Worm (Caenorhabditis elegans): ENCODE measurements around the gene T22B2.1.
A peak's percentile ranks its signal among the peaks of the same experiment; 100 is the strongest.

T22B2.1 gene

ce11 chrX:3943213-3943612 lies 17.3 kb downstream of the T22B2.1 start, which contains the start of gene ptp-4A2:
TSS of gene ptp-4A2 (minus strand) at chrX:3943313.
- TF ChIP-seq nhr-77 (tag; optimal IDR thresholded peaks at IDR 0.05) (no peak), egl-27 (tag; optimal IDR thresholded peaks at IDR 0.05) (no peak), skn-1 (tag; optimal IDR thresholded peaks at IDR 0.05) (no peak), nhr-11 (tag; optimal IDR thresholded peaks at IDR 0.05) (no peak), lin-39 (tag; optimal IDR thresholded peaks at IDR 0.05) (no peak), ama-1 (optimal IDR thresholded peaks at IDR 0.05) (no peak), ZK546.5 (tag; optimal IDR thresholded peaks at IDR 0.05) (no peak), Y55F3AM.14 (GFP tag; optimal IDR thresholded peaks at IDR 0.05) (no peak), gmeb-1 (tag; optimal IDR thresholded peaks at IDR 0.05) (no peak), fos-1 (tag; optimal IDR thresholded peaks at IDR 0.05) (no peak), ceh-16 (tag; optimal IDR thresholded peaks at IDR 0.05) (no peak), R02D3.7 (tag; optimal IDR thresholded peaks at IDR 0.05) (no peak), sem-4 (tag; optimal IDR thresholded peaks at IDR 0.05) (no peak), snpc-4 (tag; optimal IDR thresholded peaks at IDR 0.05) (no peak), nhr-21 (tag; optimal IDR thresholded peaks at IDR 0.05) (no peak), elt-3 (tag; optimal IDR thresholded peaks at IDR 0.05) (no peak), nhr-23 (tag; optimal IDR thresholded peaks at IDR 0.05) (no peak), peb-1 (tag; optimal IDR thresholded peaks at IDR 0.05) (no peak)

ce11 chrX:3944073-3944472 lies 18.2 kb downstream of the T22B2.1 start:
- peak; percentile 27 for TF ChIP-seq nhr-129 (tag; optimal IDR thresholded peaks at IDR 0.05)
- no peak for TF ChIP-seq lin-11 (tag; optimal IDR thresholded peaks at IDR 0.05)
- TF ChIP-seq elt-1 (tag; optimal IDR thresholded peaks at IDR 0.05), result no peak
- TF ChIP-seq fos-1 (tag; optimal IDR thresholded peaks at IDR 0.05), result peak; percentile 41
- TF ChIP-seq nhr-77 (tag; optimal IDR thresholded peaks at IDR 0.05), result no peak
- TF ChIP-seq nhr-11 (tag; optimal IDR thresholded peaks at IDR 0.05), result no peak
- no peak for TF ChIP-seq ama-1 (optimal IDR thresholded peaks at IDR 0.05)
- no peak for TF ChIP-seq R02D3.7 (tag; optimal IDR thresholded peaks at IDR 0.05)
- TF ChIP-seq F13H6.1 (tag; optimal IDR thresholded peaks at IDR 0.05), result no peak
- peak; percentile 15 for TF ChIP-seq C34F6.9 (tag; optimal IDR thresholded peaks at IDR 0.05)
- TF ChIP-seq nhr-25 (tag; optimal IDR thresholded peaks at IDR 0.05), result no peak
- TF ChIP-seq blmp-1 (tag; optimal IDR thresholded peaks at IDR 0.05; ENCODE audit: insufficient read depth), result no peak

- peak; percentile 10 for TF ChIP-seq crh-2 (tag; optimal IDR thresholded peaks at IDR 0.05)
- TF ChIP-seq unc-55 (GFP tag; optimal IDR thresholded peaks at IDR 0.05), result no peak
- peak; percentile 11 for TF ChIP-seq C34F6.9 (tag; optimal IDR thresholded peaks at IDR 0.05)
- peak; percentile 2 for TF ChIP-seq sma-9 (GFP tag; optimal IDR thresholded peaks at IDR 0.05)
- TF ChIP-seq sma-9 (tag; optimal IDR thresholded peaks at IDR 0.05), result no peak
- peak; percentile 15 for TF ChIP-seq nhr-129 (tag; optimal IDR thresholded peaks at IDR 0.05)
- TF ChIP-seq lsy-2 (tag; optimal IDR thresholded peaks at IDR 0.05), result peak in 1 of 2 experiments; percentile 29
- TF ChIP-seq fos-1 (tag; optimal IDR thresholded peaks at IDR 0.05), result no peak
These were observed 19.2 kb downstream of the T22B2.1 start for ce11 chrX:3944961-3945587.

ce11 chrX:3945681-3946080 lies 19.8 kb downstream of the T22B2.1 start:
- TF ChIP-seq nhr-23 (tag; optimal IDR thresholded peaks at IDR 0.05) (no peak), lin-39 (tag; optimal IDR thresholded peaks at IDR 0.05) (no peak), unc-62 (GFP tag; optimal IDR thresholded peaks at IDR 0.05) (no peak), mbf-1 (tag; optimal IDR thresholded peaks at IDR 0.05) (no peak), lsy-2 (tag; optimal IDR thresholded peaks at IDR 0.05) (peak in 1 of 2 experiments; percentile 12), sem-4 (tag; optimal IDR thresholded peaks at IDR 0.05) (peak; percentile 3), crh-2 (tag; optimal IDR thresholded peaks at IDR 0.05) (peak; percentile 31), ceh-82 (tag; optimal IDR thresholded peaks at IDR 0.05) (no peak), unc-39 (tag; optimal IDR thresholded peaks at IDR 0.05) (no peak), alr-1 (tag; optimal IDR thresholded peaks at IDR 0.05) (no peak), R02D3.7 (tag; optimal IDR thresholded peaks at IDR 0.05) (no peak), peb-1 (tag; optimal IDR thresholded peaks at IDR 0.05) (no peak), nhr-129 (tag; optimal IDR thresholded peaks at IDR 0.05) (peak; percentile 70), ZK546.5 (tag; optimal IDR thresholded peaks at IDR 0.05) (no peak), ztf-11 (tag; optimal IDR thresholded peaks at IDR 0.05) (no peak), C34F6.9 (tag; optimal IDR thresholded peaks at IDR 0.05) (peak; percentile 43), Y55F3AM.14 (GFP tag; optimal IDR thresholded peaks at IDR 0.05) (no peak), nhr-12 (tag; optimal IDR thresholded peaks at IDR 0.05) (no peak), aly-2 (tag; optimal IDR thresholded peaks at IDR 0.05) (no peak), ztf-1 (GFP tag; conservative IDR thresholded peaks at IDR 0.05) (no peak), F13H6.1 (tag; optimal IDR thresholded peaks at IDR 0.05) (peak; percentile 75), nhr-6 (tag; optimal IDR thresholded peaks at IDR 0.05) (no peak), nhr-77 (tag; optimal IDR thresholded peaks at IDR 0.05) (no peak), elt-1 (tag; optimal IDR thresholded peaks at IDR 0.05) (no peak), ceh-16 (tag; optimal IDR thresholded peaks at IDR 0.05) (no peak), skn-1 (tag; optimal IDR thresholded peaks at IDR 0.05) (no peak), fos-1 (tag; optimal IDR thresholded peaks at IDR 0.05) (no peak), egl-27 (tag; optimal IDR thresholded peaks at IDR 0.05) (no peak), mdl-1 (tag; optimal IDR thresholded peaks at IDR 0.05) (peak in 1 of 2 experiments; percentile 21), nhr-11 (tag; optimal IDR thresholded peaks at IDR 0.05) (no peak), elt-3 (tag; optimal IDR thresholded peaks at IDR 0.05) (no peak), nhr-25 (tag; optimal IDR thresholded peaks at IDR 0.05) (no peak), sma-9 (GFP tag; optimal IDR thresholded peaks at IDR 0.05) (peak; percentile 47), sma-9 (tag; optimal IDR thresholded peaks at IDR 0.05) (no peak), nhr-10 (tag; optimal IDR thresholded peaks at IDR 0.05) (no peak), ztf-4 (tag; optimal IDR thresholded peaks at IDR 0.05) (no peak), unc-55 (GFP tag; optimal IDR thresholded peaks at IDR 0.05) (peak; percentile 34), mab-5 (tag; optimal IDR thresholded peaks at IDR 0.05) (peak; percentile 29)
